Worm (Caenorhabditis elegans): ENCODE measurements around the gene wbp-2.

DNA sequence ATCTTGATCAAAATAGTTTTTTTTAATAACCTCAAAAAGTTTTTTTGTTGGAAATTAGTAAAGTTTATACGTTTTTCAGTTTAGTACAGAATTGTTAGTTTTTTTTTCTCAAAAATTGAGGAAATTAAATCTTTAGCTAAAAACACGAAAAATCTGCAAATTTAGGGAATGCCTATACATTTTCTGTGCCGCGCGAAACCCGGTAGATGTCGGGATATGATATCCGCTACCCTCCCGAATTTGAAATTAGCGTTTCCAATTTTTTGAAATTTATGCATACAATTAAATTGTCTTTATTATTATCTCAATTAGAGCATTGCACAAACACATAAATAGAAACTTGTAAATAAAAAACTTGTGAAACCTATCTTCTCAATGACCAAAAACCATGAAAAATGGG is 3.5 kb downstream of the wbp-2 start:
- TF ChIP-seq lin-13 (GFP tag; optimal IDR thresholded peaks at IDR 0.05), result no peak
- TF ChIP-seq elt-1 (tag; optimal IDR thresholded peaks at IDR 0.05), result no peak
- TF ChIP-seq crh-2 (tag; optimal IDR thresholded peaks at IDR 0.05), result no peak
- TF ChIP-seq nhr-25 (tag; optimal IDR thresholded peaks at IDR 0.05), result no peak
- no peak for TF ChIP-seq ztf-4 (tag; optimal IDR thresholded peaks at IDR 0.05)

Measured in whole organism, L2 larva.